Worm (Caenorhabditis elegans) whole organism, L1 larva: Measurements from ENCODE around the gene R02D1.2.

Experiments
- C04F5.9 ChIP-seq: sonication (generic microtip); optimal IDR thresholded peaks from 2 replicates; lab custom pipeline; 2016; ENCODE audit warnings: missing genetic modification characterization, missing compliant biosample characterization
- C34B4.2 ChIP-seq: sonication (generic microtip); optimal IDR thresholded peaks from 2 replicates; lab custom pipeline; 2017; ENCODE audit warnings: mild to moderate bottlenecking, missing genetic modification characterization, missing compliant biosample characterization
- F16B12.6 ChIP-seq: fragments of 150-350 bp; optimal IDR thresholded peaks from 2 replicates; lab custom pipeline; 2014; ENCODE audit warnings: missing biosample characterization, missing genetic modification characterization
- Y116A8C.19 ChIP-seq: sonication (generic microtip); optimal IDR thresholded peaks from 2 replicates; lab custom pipeline; 2016; ENCODE audit warnings: missing compliant biosample characterization, missing genetic modification characterization, borderline replicate concordance
- aha-1 ChIP-seq: fragments of 150-350 bp; optimal IDR thresholded peaks from 2 replicates; lab custom pipeline; 2014; ENCODE audit warnings: missing biosample characterization, missing genetic modification characterization
- alr-1 ChIP-seq: fragments of 200-800 bp; sonication (Bioruptor generic); optimal IDR thresholded peaks from 2 replicates; lab custom pipeline; 2018; ENCODE audit warnings: borderline replicate concordance, mild to moderate bottlenecking, missing genetic modification characterization, missing compliant biosample characterization
- aly-2 ChIP-seq: fragments of 150-350 bp; optimal IDR thresholded peaks from 2 replicates; lab custom pipeline; 2014; ENCODE audit warnings: missing biosample characterization, missing genetic modification characterization
- ceh-82 ChIP-seq, 3 experiments: fragments of 150-350 bp in 1 of 3; sonication (generic microtip) in 2 of 3; optimal IDR thresholded peaks; 2 replicates each; lab custom pipeline; 2014 to 2017; ENCODE audit warnings: missing biosample characterization in 3 of 3, missing genetic modification characterization in 3 of 3
- ceh-90 ChIP-seq: sonication (generic microtip); optimal IDR thresholded peaks from 2 replicates; lab custom pipeline; 2016; ENCODE audit warnings: missing genetic modification characterization, missing compliant biosample characterization
- ces-1 ChIP-seq: fragments of 150-350 bp; optimal IDR thresholded peaks from 2 replicates; lab custom pipeline; 2014; ENCODE audit warnings: missing biosample characterization, missing genetic modification reagents, missing genetic modification characterization
- dpl-1 ChIP-seq, 3 experiments: fragments of 150-350 bp in 2 of 3; sonication (generic microtip) in 1 of 3; optimal IDR thresholded peaks; 2 replicates each; lab custom pipeline; 2014 to 2017; ENCODE audit warnings: missing biosample characterization in 3 of 3, missing genetic modification characterization in 3 of 3, missing genetic modification reagents in 3 of 3
- dsc-1 ChIP-seq: sonication (generic microtip); optimal IDR thresholded peaks from 2 replicates; lab custom pipeline; 2016; ENCODE audit warnings: mild to moderate bottlenecking, missing genetic modification characterization, missing compliant biosample characterization
- efl-3 ChIP-seq: fragments of 200-800 bp; sonication (Bioruptor generic); optimal IDR thresholded peaks from 2 replicates; lab custom pipeline; 2018; ENCODE audit warnings: mild to moderate bottlenecking, missing genetic modification characterization, missing compliant biosample characterization
- egl-13 ChIP-seq: sonication (generic microtip); optimal IDR thresholded peaks from 2 replicates; lab custom pipeline; 2016; ENCODE audit warnings: missing genotype, missing genetic modification reagents, missing genetic modification characterization, missing compliant biosample characterization
- egl-27 ChIP-seq, 2 experiments: fragments of 150-350 bp in 1 of 2; sonication (generic microtip); optimal IDR thresholded peaks; 3 replicates each; lab custom pipeline; 2017 to 2018; ENCODE audit warnings: missing biosample characterization in 2 of 2, missing genetic modification characterization in 2 of 2, missing genetic modification reagents in 2 of 2
- elt-3 ChIP-seq, 6 experiments: fragments of 150-350 bp in 1 of 6; sonication (generic microtip); optimal IDR thresholded peaks; 2 replicates each; lab custom pipeline; 2017 to 2018; ENCODE audit warnings: missing biosample characterization in 6 of 6, missing genetic modification characterization in 6 of 6, inconsistent platforms in 1 of 6
- fkh-8 ChIP-seq: sonication (generic microtip); optimal IDR thresholded peaks from 2 replicates; lab custom pipeline; 2016; ENCODE audit warnings: mild to moderate bottlenecking, missing genetic modification characterization, missing compliant biosample characterization
- grh-1 ChIP-seq: fragments of 200-800 bp; sonication (Bioruptor generic); IDR thresholded peaks from 2 replicates; pipeline ENCODE4 v1.3.6; 2022; ENCODE audit warnings: missing genetic modification reagents, missing genetic modification characterization, missing compliant biosample characterization
- hlh-4 ChIP-seq: sonication (generic microtip); optimal IDR thresholded peaks from 2 replicates; lab custom pipeline; 2016; ENCODE audit warnings: mild to moderate bottlenecking, missing genetic modification characterization, missing compliant biosample characterization
- isw-1 ChIP-seq: fragments of 200-800 bp; sonication (Bioruptor generic); IDR thresholded peaks from 2 replicates; pipeline ENCODE4 v1.3.6; 2022; ENCODE audit warnings: missing genetic modification characterization, missing compliant biosample characterization
- lin-14 ChIP-seq: fragments of 200-800 bp; sonication (Bioruptor generic); optimal IDR thresholded peaks from 2 replicates; lab custom pipeline; 2018; ENCODE audit warnings: mild to moderate bottlenecking, missing genetic modification characterization, moderate library complexity, missing compliant biosample characterization
- lin-15B ChIP-seq: fragments of 150-350 bp; sonication (generic microtip); optimal IDR thresholded peaks from 3 replicates; lab custom pipeline; 2014; ENCODE audit warnings: missing biosample characterization, missing genetic modification characterization
- lin-35 ChIP-seq, 2 experiments: fragments of 150-350 bp; optimal IDR thresholded peaks; 2 replicates each; lab custom pipeline; 2014; ENCODE audit warnings: missing biosample characterization in 2 of 2, missing genetic modification characterization in 2 of 2, missing genetic modification reagents in 2 of 2
- lin-39 ChIP-seq: fragments of 150-350 bp; optimal IDR thresholded peaks from 2 replicates; lab custom pipeline; 2014; ENCODE audit warnings: missing biosample characterization, missing genetic modification reagents, missing genetic modification characterization
- lir-3 ChIP-seq: sonication (generic microtip); optimal IDR thresholded peaks from 2 replicates; lab custom pipeline; 2016; ENCODE audit warnings: mild to moderate bottlenecking, missing genetic modification characterization, moderate library complexity, missing compliant biosample characterization; ENCODE audit not compliant: poor library complexity
- lsy-2 ChIP-seq, 2 experiments: fragments of 150-350 bp; optimal IDR thresholded peaks; 2 replicates each; lab custom pipeline; 2014; ENCODE audit warnings: missing biosample characterization in 2 of 2, missing genetic modification characterization in 2 of 2
- nhr-47 ChIP-seq: sonication (generic microtip); optimal IDR thresholded peaks from 2 replicates; lab custom pipeline; 2016; ENCODE audit warnings: mild to moderate bottlenecking, missing genetic modification characterization, moderate library complexity, missing compliant biosample characterization
- nhr-76 ChIP-seq: sonication (generic microtip); optimal IDR thresholded peaks from 2 replicates; lab custom pipeline; 2017; ENCODE audit warnings: missing biosample characterization, missing genetic modification characterization
- nhr-77 ChIP-seq: fragments of 150-350 bp; optimal IDR thresholded peaks from 2 replicates; lab custom pipeline; 2014; ENCODE audit warnings: missing biosample characterization, missing genetic modification characterization
- nhr-85 ChIP-seq: sonication (generic microtip); peaks from one replicate; lab custom pipeline; 2016; ENCODE audit warnings: missing genetic modification characterization, inconsistent platforms, missing compliant biosample characterization
- nhr-90 ChIP-seq: sonication (generic microtip); optimal IDR thresholded peaks from 2 replicates; lab custom pipeline; 2016; ENCODE audit warnings: mild to moderate bottlenecking, missing genetic modification characterization, missing compliant biosample characterization; ENCODE audit not compliant: poor library complexity
- pqm-1 ChIP-seq: sonication (generic microtip); optimal IDR thresholded peaks from 3 replicates; lab custom pipeline; 2017; ENCODE audit warnings: missing biosample characterization, missing genetic modification characterization
- sox-4 ChIP-seq: sonication (generic microtip); optimal IDR thresholded peaks from 2 replicates; lab custom pipeline; 2016; ENCODE audit warnings: missing genetic modification characterization, missing compliant biosample characterization
- tbx-2 ChIP-seq: sonication (generic microtip); optimal IDR thresholded peaks from 2 replicates; lab custom pipeline; 2016; ENCODE audit warnings: missing genetic modification characterization, missing compliant biosample characterization
- unc-130 ChIP-seq: fragments of 150-350 bp; optimal IDR thresholded peaks from 2 replicates; lab custom pipeline; 2017; ENCODE audit warnings: missing biosample characterization, missing genetic modification characterization, inconsistent platforms
- unc-30 ChIP-seq: sonication (generic microtip); optimal IDR thresholded peaks from 2 replicates; lab custom pipeline; 2017; ENCODE audit warnings: missing biosample characterization, missing genetic modification characterization
- unc-62 ChIP-seq: fragments of 150-350 bp; optimal IDR thresholded peaks from 2 replicates; lab custom pipeline; 2014; ENCODE audit warnings: missing biosample characterization, missing genetic modification reagents, missing genetic modification characterization
- xbp-1 ChIP-seq: sonication (generic microtip); optimal IDR thresholded peaks from 2 replicates; lab custom pipeline; 2016; ENCODE audit warnings: missing genetic modification characterization, missing compliant biosample characterization
- zag-1 ChIP-seq: fragments of 150-350 bp; optimal IDR thresholded peaks from 2 replicates; lab custom pipeline; 2014; ENCODE audit warnings: missing biosample characterization, missing genetic modification characterization
- ztf-11 ChIP-seq, 2 experiments: sonication (generic microtip); optimal IDR thresholded peaks; 2 replicates each; lab custom pipeline; 2016 to 2017; ENCODE audit warnings: missing genetic modification characterization in 2 of 2, missing biosample characterization in 1 of 2, missing compliant biosample characterization in 1 of 2
- ztf-4 ChIP-seq: fragments of 150-350 bp; optimal IDR thresholded peaks from 2 replicates; lab custom pipeline; 2014; ENCODE audit warnings: missing biosample characterization, missing genetic modification characterization

Gene R02D1.2

DNA sequence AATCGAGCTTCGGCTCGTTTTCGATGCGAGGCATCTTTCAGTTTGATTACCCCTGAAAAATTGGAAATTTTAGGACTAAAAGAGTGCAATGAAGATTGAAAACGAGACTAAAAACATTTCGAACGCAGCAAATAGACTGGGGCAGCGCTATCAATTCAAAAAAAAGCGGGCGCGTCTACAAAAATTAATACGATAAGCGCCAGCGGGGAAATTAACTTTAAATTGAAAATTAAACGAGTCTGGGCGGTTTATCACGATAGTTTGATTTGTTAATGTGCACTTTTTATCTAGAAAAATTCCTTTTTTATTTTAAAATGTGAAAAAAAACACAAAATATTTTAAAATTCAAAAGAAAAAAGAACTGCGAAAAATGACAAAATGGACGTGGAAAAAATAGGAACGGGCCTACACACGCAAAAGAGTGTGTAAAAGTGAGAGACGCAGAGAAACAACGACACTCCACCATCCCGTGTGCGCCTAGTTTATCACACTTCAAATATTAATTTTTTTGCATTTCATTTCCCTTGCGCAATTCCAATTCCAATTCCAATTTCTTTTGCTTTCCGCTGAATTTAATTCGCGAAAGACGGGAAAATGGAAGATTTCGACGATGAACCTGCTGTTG, 48.8 kb upstream of the R02D1.2 start, which contains the start of the genes gmpr-1 and fipp-1 (continued):
- TF ChIP-seq aly-2 (tag; lab: Kevin White, UChicago) (no peak), C04F5.9 (tag; lab: Kevin White, UChicago) (no peak), pqm-1 (tag; lab: Kevin White, UChicago) (no peak), lin-39 (tag; lab: Kevin White, UChicago) (peak; percentile 69), nhr-77 (tag; lab: Kevin White, UChicago) (no peak), fkh-8 (tag; lab: Kevin White, UChicago) (peak; percentile 1), xbp-1 (tag; lab: Kevin White, UChicago) (peak; percentile 73), alr-1 (tag; lab: Kevin White, UChicago) (no peak), dsc-1 (tag; lab: Kevin White, UChicago) (peak; percentile 57), nhr-47 (peak; percentile 80), lin-15B (peak; percentile 57), ceh-90 (tag; lab: Kevin White, UChicago) (no peak), Y116A8C.19 (tag; lab: Kevin White, UChicago) (no peak), efl-3 (GFP tag; lab: Kevin White, UChicago) (no peak), lsy-2 (tag; optimal IDR thresholded peaks at IDR 0.05; lab: Kevin White, UChicago) (peak; percentile 75 to 78), lin-35 (GFP tag; optimal IDR thresholded peaks at IDR 0.05; lab: Kevin White, UChicago) (peak; percentile 67 to 82), lin-14 (no peak), aha-1 (tag; lab: Kevin White, UChicago) (no peak), unc-130 (no peak), nhr-76 (no peak), lir-3 (no peak), zag-1 (tag; lab: Kevin White, UChicago) (no peak), ceh-82 (tag; optimal IDR thresholded peaks at IDR 0.05; lab: Kevin White, UChicago) (peak; percentile 33 to 71 (median 45)), sox-4 (tag; lab: Kevin White, UChicago) (no peak), nhr-85 (tag; lab: Kevin White, UChicago) (peak; percentile 82), C34B4.2 (tag; lab: Kevin White, UChicago) (no peak), egl-27 (tag; optimal IDR thresholded peaks at IDR 0.05; lab: Kevin White, UChicago) (no peak), dpl-1 (GFP tag; optimal IDR thresholded peaks at IDR 0.05; lab: Kevin White, UChicago) (peak; percentile 64 to 78 (median 73)), elt-3 (tag; optimal IDR thresholded peaks at IDR 0.05; lab: Kevin White, UChicago) (peak in 2 of 6 experiments; percentile 7 to 54), egl-13 (peak; percentile 22), ztf-4 (tag; lab: Kevin White, UChicago) (no peak), unc-62 (GFP tag; lab: Kevin White, UChicago) (no peak), nhr-90 (tag; lab: Kevin White, UChicago) (peak; percentile 78), grh-1 (GFP tag; lab: Robert Waterston, UW) (peak; percentile 67), hlh-4 (tag; lab: Kevin White, UChicago) (no peak), ztf-11 (tag; optimal IDR thresholded peaks at IDR 0.05; lab: Kevin White, UChicago) (no peak), unc-30 (tag; lab: Kevin White, UChicago) (no peak), ces-1 (GFP tag; lab: Kevin White, UChicago) (no peak), tbx-2 (peak; percentile 71), isw-1 (peak; percentile 52), F16B12.6 (peak; percentile 31)

DNA sequence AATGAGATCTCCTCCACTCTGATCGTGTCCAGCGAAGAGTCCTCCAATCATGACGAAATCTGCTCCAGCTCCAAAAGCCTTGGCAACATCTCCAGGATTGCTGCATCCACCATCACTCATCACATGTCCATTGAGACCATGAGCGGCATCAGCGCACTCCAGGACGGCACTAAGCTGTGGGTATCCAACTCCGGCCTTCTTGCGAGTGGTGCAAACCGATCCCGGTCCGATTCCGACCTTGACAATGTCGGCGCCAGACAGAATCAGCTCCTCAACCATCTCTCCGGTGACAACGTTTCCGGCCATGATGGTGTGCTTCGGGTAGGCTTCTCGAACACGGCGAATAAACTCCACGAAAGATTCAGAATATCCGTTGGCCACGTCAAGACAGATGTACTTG, 47.9 kb upstream of the R02D1.2 start:
- TF ChIP-seq alr-1 (tag; lab: Kevin White, UChicago) = peak; percentile 81
- no peak for TF ChIP-seq C04F5.9 (tag; lab: Kevin White, UChicago)
